Worm (Caenorhabditis elegans) whole organism, L1 larva: ENCODE results near the gene nuaf-3.
"Not testable (repeated sequence)": the region's sequence is repeated elsewhere in the genome, so short reads cannot be mapped to it uniquely, and the experiment has no call there.

Source experiments
- C34B4.2 ChIP-seq: sonication (generic microtip); optimal IDR thresholded peaks from 2 replicates; lab custom pipeline; 2017; ENCODE audit warnings: mild to moderate bottlenecking, missing genetic modification characterization, missing compliant biosample characterization
- aha-1 ChIP-seq: fragments of 150-350 bp; optimal IDR thresholded peaks from 2 replicates; lab custom pipeline; 2014; ENCODE audit warnings: missing biosample characterization, missing genetic modification characterization
- ama-1 ChIP-seq: fragments of 150-350 bp; optimal IDR thresholded peaks from 2 replicates; lab custom pipeline; 2014
- egl-27 ChIP-seq, 2 experiments: fragments of 150-350 bp in 1 of 2; sonication (generic microtip); optimal IDR thresholded peaks; 3 replicates each; lab custom pipeline; 2017 to 2018; ENCODE audit warnings: missing biosample characterization in 2 of 2, missing genetic modification characterization in 2 of 2, missing genetic modification reagents in 2 of 2
- jun-1 ChIP-seq: fragments of 150-350 bp; optimal IDR thresholded peaks from 2 replicates; lab custom pipeline; 2014; ENCODE audit warnings: missing biosample characterization, missing genetic modification reagents, missing genetic modification characterization
- lir-3 ChIP-seq: sonication (generic microtip); optimal IDR thresholded peaks from 2 replicates; lab custom pipeline; 2016; ENCODE audit warnings: mild to moderate bottlenecking, missing genetic modification characterization, moderate library complexity, missing compliant biosample characterization; ENCODE audit not compliant: poor library complexity
- nhr-11 ChIP-seq: fragments of 150-350 bp; optimal IDR thresholded peaks from 2 replicates; lab custom pipeline; 2014; ENCODE audit warnings: missing biosample characterization, missing genetic modification characterization
- nhr-47 ChIP-seq: sonication (generic microtip); optimal IDR thresholded peaks from 2 replicates; lab custom pipeline; 2016; ENCODE audit warnings: mild to moderate bottlenecking, missing genetic modification characterization, moderate library complexity, missing compliant biosample characterization
- nhr-71 ChIP-seq: sonication (generic microtip); optimal IDR thresholded peaks from 2 replicates; lab custom pipeline; 2016; ENCODE audit warnings: mild to moderate bottlenecking, missing genetic modification characterization, moderate library complexity, missing compliant biosample characterization
- nhr-77 ChIP-seq: fragments of 150-350 bp; optimal IDR thresholded peaks from 2 replicates; lab custom pipeline; 2014; ENCODE audit warnings: missing biosample characterization, missing genetic modification characterization
- pag-3 ChIP-seq: sonication (generic microtip); optimal IDR thresholded peaks from 2 replicates; lab custom pipeline; 2017; ENCODE audit warnings: missing genetic modification characterization, mild to moderate bottlenecking, missing compliant biosample characterization, antibody characterized with exemption, borderline replicate concordance; ENCODE audit not compliant: insufficient read depth
- pax-3 ChIP-seq: fragments of 200-800 bp; sonication (Bioruptor generic); optimal IDR thresholded peaks from 2 replicates; lab custom pipeline; 2018; ENCODE audit warnings: mild to moderate bottlenecking, missing genetic modification characterization, moderate library complexity, missing compliant biosample characterization
- tbx-2 ChIP-seq: sonication (generic microtip); optimal IDR thresholded peaks from 2 replicates; lab custom pipeline; 2016; ENCODE audit warnings: missing genetic modification characterization, missing compliant biosample characterization
- xbp-1 ChIP-seq: sonication (generic microtip); optimal IDR thresholded peaks from 2 replicates; lab custom pipeline; 2016; ENCODE audit warnings: missing genetic modification characterization, missing compliant biosample characterization

- TF ChIP-seq lir-3 (tag; lab: Kevin White, UChicago); nhr-11; ama-1 (lab: Kevin White, UChicago); egl-27 (tag; optimal IDR thresholded peaks at IDR 0.05; lab: Kevin White, UChicago); nhr-47 (tag; lab: Kevin White, UChicago); nhr-77; pax-3 (tag; lab: Kevin White, UChicago); xbp-1 (tag; lab: Kevin White, UChicago); nhr-71 (tag; lab: Kevin White, UChicago); tbx-2; pag-3; jun-1 (tag; lab: Kevin White, UChicago); aha-1; C34B4.2 (tag; lab: Kevin White, UChicago): not testable (repeated sequence)
These were observed 29.5 kb upstream of the nuaf-3 start, which contains the start of gene C08F8.3 for ce11 chrIV:11154425-11155114.
